Worm (Caenorhabditis elegans) whole organism, L1 larva: ENCODE measurements around the gene T24C2.5.

Experiments used
- C04F5.9 ChIP-seq: sonication (generic microtip); optimal IDR thresholded peaks from 2 replicates; lab custom pipeline; 2016; ENCODE audit warnings: missing genetic modification characterization, missing compliant biosample characterization
- C16A3.4 ChIP-seq: fragments of 150-350 bp; optimal IDR thresholded peaks from 2 replicates; lab custom pipeline; 2014; ENCODE audit warnings: missing biosample characterization, missing genetic modification characterization
- F16B12.6 ChIP-seq: fragments of 150-350 bp; optimal IDR thresholded peaks from 2 replicates; lab custom pipeline; 2014; ENCODE audit warnings: missing biosample characterization, missing genetic modification characterization
- Y116A8C.19 ChIP-seq: sonication (generic microtip); optimal IDR thresholded peaks from 2 replicates; lab custom pipeline; 2016; ENCODE audit warnings: missing compliant biosample characterization, missing genetic modification characterization, borderline replicate concordance
- ama-1 ChIP-seq: fragments of 150-350 bp; optimal IDR thresholded peaks from 2 replicates; lab custom pipeline; 2014
- ceh-8 ChIP-seq: fragments of 200-800 bp; sonication (Bioruptor generic); optimal IDR thresholded peaks from 2 replicates; lab custom pipeline; 2018; ENCODE audit warnings: mild to moderate bottlenecking, missing genetic modification characterization, moderate library complexity, missing compliant biosample characterization
- ceh-88 ChIP-seq: fragments of 200-800 bp; sonication (Bioruptor generic); IDR thresholded peaks from 2 replicates; pipeline ENCODE4 v1.3.6; 2022; ENCODE audit warnings: missing genetic modification characterization, missing compliant biosample characterization
- ceh-90 ChIP-seq: sonication (generic microtip); optimal IDR thresholded peaks from 2 replicates; lab custom pipeline; 2016; ENCODE audit warnings: missing genetic modification characterization, missing compliant biosample characterization
- dpl-1 ChIP-seq, 3 experiments: fragments of 150-350 bp in 2 of 3; sonication (generic microtip) in 1 of 3; optimal IDR thresholded peaks; 2 replicates each; lab custom pipeline; 2014 to 2017; ENCODE audit warnings: missing biosample characterization in 3 of 3, missing genetic modification characterization in 3 of 3, missing genetic modification reagents in 3 of 3
- efl-1 ChIP-seq, 4 experiments: fragments of 150-350 bp; optimal IDR thresholded peaks in 3 of 4; peaks in 1 of 4; 1 replicate in 1 of 4; 2 replicates in 3 of 4; lab custom pipeline; 2014; ENCODE audit warnings: missing biosample characterization in 2 of 4, missing genetic modification characterization in 2 of 4, missing genetic modification reagents in 2 of 4
- elt-2 ChIP-seq: sonication (generic microtip); optimal IDR thresholded peaks from 2 replicates; lab custom pipeline; 2016; ENCODE audit warnings: missing genetic modification characterization, mild to moderate bottlenecking, inconsistent platforms, missing compliant biosample characterization, missing genetic modification reagents
- elt-3 ChIP-seq, 6 experiments: fragments of 150-350 bp in 1 of 6; sonication (generic microtip); optimal IDR thresholded peaks; 2 replicates each; lab custom pipeline; 2017 to 2018; ENCODE audit warnings: missing biosample characterization in 6 of 6, missing genetic modification characterization in 6 of 6, inconsistent platforms in 1 of 6
- ets-5 ChIP-seq: fragments of 200-800 bp; sonication (Bioruptor generic); IDR thresholded peaks from 2 replicates; pipeline ENCODE4 v1.3.6; 2022; ENCODE audit warnings: missing genetic modification characterization, missing compliant biosample characterization
- fkh-8 ChIP-seq: sonication (generic microtip); optimal IDR thresholded peaks from 2 replicates; lab custom pipeline; 2016; ENCODE audit warnings: mild to moderate bottlenecking, missing genetic modification characterization, missing compliant biosample characterization
- hlh-17 ChIP-seq: fragments of 200-800 bp; sonication (Bioruptor generic); optimal IDR thresholded peaks from 2 replicates; lab custom pipeline; 2018; ENCODE audit warnings: missing genetic modification characterization, mild to moderate bottlenecking, missing compliant biosample characterization, moderate library complexity, borderline replicate concordance
- irx-1 ChIP-seq: sonication (generic microtip); optimal IDR thresholded peaks from 2 replicates; lab custom pipeline; 2016; ENCODE audit warnings: missing genetic modification characterization, missing compliant biosample characterization
- lin-13 ChIP-seq: fragments of 150-350 bp; optimal IDR thresholded peaks from 2 replicates; lab custom pipeline; 2014; ENCODE audit warnings: missing biosample characterization, missing genetic modification reagents, missing genetic modification characterization
- lin-14 ChIP-seq: fragments of 200-800 bp; sonication (Bioruptor generic); optimal IDR thresholded peaks from 2 replicates; lab custom pipeline; 2018; ENCODE audit warnings: mild to moderate bottlenecking, missing genetic modification characterization, moderate library complexity, missing compliant biosample characterization
- lin-15B ChIP-seq: fragments of 150-350 bp; sonication (generic microtip); optimal IDR thresholded peaks from 3 replicates; lab custom pipeline; 2014; ENCODE audit warnings: missing biosample characterization, missing genetic modification characterization
- lin-35 ChIP-seq, 2 experiments: fragments of 150-350 bp; optimal IDR thresholded peaks; 2 replicates each; lab custom pipeline; 2014; ENCODE audit warnings: missing biosample characterization in 2 of 2, missing genetic modification characterization in 2 of 2, missing genetic modification reagents in 2 of 2
- lin-39 ChIP-seq: fragments of 150-350 bp; optimal IDR thresholded peaks from 2 replicates; lab custom pipeline; 2014; ENCODE audit warnings: missing biosample characterization, missing genetic modification reagents, missing genetic modification characterization
- lir-3 ChIP-seq: sonication (generic microtip); optimal IDR thresholded peaks from 2 replicates; lab custom pipeline; 2016; ENCODE audit warnings: mild to moderate bottlenecking, missing genetic modification characterization, moderate library complexity, missing compliant biosample characterization; ENCODE audit not compliant: poor library complexity
- lsy-2 ChIP-seq, 2 experiments: fragments of 150-350 bp; optimal IDR thresholded peaks; 2 replicates each; lab custom pipeline; 2014; ENCODE audit warnings: missing biosample characterization in 2 of 2, missing genetic modification characterization in 2 of 2
- mab-9 ChIP-seq: fragments of 200-800 bp; sonication (Bioruptor generic); IDR thresholded peaks from 2 replicates; pipeline ENCODE4 v1.3.6; 2022; ENCODE audit warnings: missing genetic modification reagents, missing genetic modification characterization, missing compliant biosample characterization
- mep-1 ChIP-seq: fragments of 150-350 bp; optimal IDR thresholded peaks from 2 replicates; lab custom pipeline; 2014; ENCODE audit warnings: missing biosample characterization, missing genetic modification characterization
- nhr-12 ChIP-seq: sonication (generic microtip); optimal IDR thresholded peaks from 2 replicates; lab custom pipeline; 2017; ENCODE audit warnings: missing biosample characterization, missing genetic modification characterization
- nhr-19 ChIP-seq: fragments of 200-800 bp; sonication (Bioruptor generic); conservative IDR thresholded peaks from 2 replicates; pipeline ENCODE4 v1.3.6; 2022; ENCODE audit warnings: missing genetic modification characterization, missing compliant biosample characterization
- nhr-20 ChIP-seq: sonication (generic microtip); optimal IDR thresholded peaks from 2 replicates; lab custom pipeline; 2016; ENCODE audit warnings: mild to moderate bottlenecking, missing genetic modification characterization, missing compliant biosample characterization
- nhr-237 ChIP-seq: fragments of 150-350 bp; optimal IDR thresholded peaks from 2 replicates; lab custom pipeline; 2014; ENCODE audit warnings: missing biosample characterization, missing genetic modification characterization
- nhr-28 ChIP-seq: fragments of 150-350 bp; optimal IDR thresholded peaks from 2 replicates; lab custom pipeline; 2014; ENCODE audit warnings: missing biosample characterization, missing genetic modification characterization
- nhr-47 ChIP-seq: sonication (generic microtip); optimal IDR thresholded peaks from 2 replicates; lab custom pipeline; 2016; ENCODE audit warnings: mild to moderate bottlenecking, missing genetic modification characterization, moderate library complexity, missing compliant biosample characterization
- nhr-71 ChIP-seq: sonication (generic microtip); optimal IDR thresholded peaks from 2 replicates; lab custom pipeline; 2016; ENCODE audit warnings: mild to moderate bottlenecking, missing genetic modification characterization, moderate library complexity, missing compliant biosample characterization
- nhr-77 ChIP-seq: fragments of 150-350 bp; optimal IDR thresholded peaks from 2 replicates; lab custom pipeline; 2014; ENCODE audit warnings: missing biosample characterization, missing genetic modification characterization
- nhr-84 ChIP-seq: sonication (generic microtip); optimal IDR thresholded peaks from 2 replicates; lab custom pipeline; 2017; ENCODE audit warnings: missing biosample characterization, missing genetic modification characterization
- nhr-85 ChIP-seq: sonication (generic microtip); peaks from one replicate; lab custom pipeline; 2016; ENCODE audit warnings: missing genetic modification characterization, inconsistent platforms, missing compliant biosample characterization
- nhr-90 ChIP-seq: sonication (generic microtip); optimal IDR thresholded peaks from 2 replicates; lab custom pipeline; 2016; ENCODE audit warnings: mild to moderate bottlenecking, missing genetic modification characterization, missing compliant biosample characterization; ENCODE audit not compliant: poor library complexity
- pqm-1 ChIP-seq: sonication (generic microtip); optimal IDR thresholded peaks from 3 replicates; lab custom pipeline; 2017; ENCODE audit warnings: missing biosample characterization, missing genetic modification characterization
- skn-1 ChIP-seq: fragments of 150-350 bp; optimal IDR thresholded peaks from 2 replicates; lab custom pipeline; 2014; ENCODE audit warnings: missing biosample characterization, missing genetic modification characterization
- snpc-4 ChIP-seq: fragments of 150-350 bp; optimal IDR thresholded peaks from 2 replicates; lab custom pipeline; 2014; ENCODE audit warnings: missing biosample characterization, missing genetic modification characterization
- snu-23 ChIP-seq: sonication (generic microtip); optimal IDR thresholded peaks from 2 replicates; lab custom pipeline; 2016; ENCODE audit warnings: missing genetic modification characterization, missing compliant biosample characterization
- sox-4 ChIP-seq: sonication (generic microtip); optimal IDR thresholded peaks from 2 replicates; lab custom pipeline; 2016; ENCODE audit warnings: missing genetic modification characterization, missing compliant biosample characterization
- swsn-7 ChIP-seq: sonication (generic microtip); optimal IDR thresholded peaks from 2 replicates; lab custom pipeline; 2016; ENCODE audit warnings: missing genetic modification characterization, missing compliant biosample characterization
- tbx-2 ChIP-seq: sonication (generic microtip); optimal IDR thresholded peaks from 2 replicates; lab custom pipeline; 2016; ENCODE audit warnings: missing genetic modification characterization, missing compliant biosample characterization
- unc-130 ChIP-seq: fragments of 150-350 bp; optimal IDR thresholded peaks from 2 replicates; lab custom pipeline; 2017; ENCODE audit warnings: missing biosample characterization, missing genetic modification characterization, inconsistent platforms
- unc-62 ChIP-seq: fragments of 150-350 bp; optimal IDR thresholded peaks from 2 replicates; lab custom pipeline; 2014; ENCODE audit warnings: missing biosample characterization, missing genetic modification reagents, missing genetic modification characterization
- unc-86 ChIP-seq: sonication (generic microtip); optimal IDR thresholded peaks from 2 replicates; lab custom pipeline; 2016; ENCODE audit warnings: missing genetic modification characterization, missing compliant biosample characterization
- vab-15 ChIP-seq: sonication (generic microtip); optimal IDR thresholded peaks from 2 replicates; lab custom pipeline; 2017; ENCODE audit warnings: missing genotype, mild to moderate bottlenecking, missing genetic modification characterization, missing compliant biosample characterization
- xbp-1 ChIP-seq: sonication (generic microtip); optimal IDR thresholded peaks from 2 replicates; lab custom pipeline; 2016; ENCODE audit warnings: missing genetic modification characterization, missing compliant biosample characterization
- zag-1 ChIP-seq: fragments of 150-350 bp; optimal IDR thresholded peaks from 2 replicates; lab custom pipeline; 2014; ENCODE audit warnings: missing biosample characterization, missing genetic modification characterization
- ztf-11 ChIP-seq, 2 experiments: sonication (generic microtip); optimal IDR thresholded peaks; 2 replicates each; lab custom pipeline; 2016 to 2017; ENCODE audit warnings: missing genetic modification characterization in 2 of 2, missing biosample characterization in 1 of 2, missing compliant biosample characterization in 1 of 2

Gene T24C2.5

DNA sequence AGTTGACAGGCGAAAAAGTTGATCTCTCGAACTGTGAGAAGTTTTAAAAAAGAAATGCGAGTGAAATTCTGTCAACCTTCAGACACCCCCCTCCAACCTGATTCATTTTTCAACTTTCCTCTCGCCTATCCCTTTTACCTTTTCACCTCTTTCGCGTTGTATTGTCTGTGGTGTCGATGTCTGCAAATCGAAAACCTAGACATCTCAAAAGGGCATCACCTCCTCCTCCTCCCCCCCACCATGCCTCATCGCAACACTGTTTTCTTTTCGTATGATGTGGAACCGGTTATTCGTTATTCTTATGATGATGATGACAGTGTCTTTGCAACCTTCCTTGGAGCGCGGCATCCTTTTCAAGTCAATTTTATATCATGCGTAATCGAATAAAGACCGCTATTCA is 26.2 kb upstream of the T24C2.5 start (continued):
- TF ChIP-seq unc-62 (GFP tag; lab: Kevin White, UChicago) (no peak), tbx-2 (peak; percentile 2), lir-3 (tag; lab: Kevin White, UChicago) (no peak), xbp-1 (tag; lab: Kevin White, UChicago) (peak; percentile 1)

DNA sequence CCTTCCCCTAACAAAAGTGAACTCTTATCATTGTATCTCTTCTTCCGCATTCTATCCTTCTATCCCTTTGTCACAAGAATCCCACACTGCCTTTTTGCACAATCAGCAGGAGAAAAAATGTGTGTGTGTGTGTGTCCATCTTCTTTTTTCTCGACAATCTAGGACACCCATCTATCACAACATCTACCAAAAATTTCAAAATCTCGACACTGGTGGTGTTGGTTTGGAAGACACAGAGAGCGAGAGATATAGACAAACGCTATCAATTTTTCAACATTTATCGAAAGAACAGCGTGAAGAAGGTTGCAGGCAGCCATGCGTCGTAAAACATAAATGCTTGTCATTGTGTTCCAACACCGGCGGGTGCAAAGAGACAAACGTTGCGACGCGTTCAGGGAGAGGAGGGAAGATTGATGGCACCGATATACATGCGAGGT is 25.4 kb upstream of the T24C2.5 start:
- TF ChIP-seq lin-14 (peak; percentile 94), zag-1 (no peak), nhr-84 (tag; lab: Kevin White, UChicago) (no peak), nhr-90 (tag; lab: Kevin White, UChicago) (peak; percentile 35), nhr-71 (peak; percentile 85), irx-1 (tag; lab: Kevin White, UChicago) (peak; percentile 48), nhr-237 (tag; lab: Kevin White, UChicago) (no peak), vab-15 (tag; lab: Kevin White, UChicago) (no peak), lin-15B (tag; lab: Kevin White, UChicago) (no peak), hlh-17 (GFP tag; lab: Kevin White, UChicago) (no peak), nhr-28 (no peak), snu-23 (peak; percentile 65), ceh-8 (GFP tag; lab: Kevin White, UChicago) (no peak), efl-1 (optimal IDR thresholded peaks at IDR 0.05; lab: Kevin White, UChicago) (peak in 1 of 2 experiments; percentile 5), efl-1 (GFP tag; optimal IDR thresholded peaks at IDR 0.05 in 1 of 2; lab: Kevin White, UChicago) (peak in 1 of 2 experiments; percentile 36), pqm-1 (no peak), nhr-20 (tag; lab: Kevin White, UChicago) (peak; percentile 69), C16A3.4 (tag; lab: Kevin White, UChicago) (peak; percentile 19), lin-13 (GFP tag; lab: Kevin White, UChicago) (peak; percentile 15), ceh-88 (no peak), C04F5.9 (tag; lab: Kevin White, UChicago) (no peak), nhr-85 (tag; lab: Kevin White, UChicago) (peak; percentile 98), mep-1 (peak; percentile 85), mab-9 (GFP tag; lab: Robert Waterston, UW) (no peak), sox-4 (tag; lab: Kevin White, UChicago) (no peak), Y116A8C.19 (tag; lab: Kevin White, UChicago) (no peak), ets-5 (no peak), ama-1 (no peak), elt-3 (tag; optimal IDR thresholded peaks at IDR 0.05; lab: Kevin White, UChicago) (peak in 5 of 6 experiments; percentile 61 to 85 (median 73)), nhr-47 (tag; lab: Kevin White, UChicago) (peak; percentile 36), tbx-2 (peak; percentile 58), lin-39 (peak; percentile 77), unc-86 (tag; lab: Kevin White, UChicago) (no peak), fkh-8 (tag; lab: Kevin White, UChicago) (no peak), lir-3 (tag; lab: Kevin White, UChicago) (peak; percentile 1), nhr-19 (GFP tag; lab: Robert Waterston, UW) (peak; percentile 61), ceh-90 (no peak), unc-62 (GFP tag; lab: Kevin White, UChicago) (no peak), lsy-2 (tag; optimal IDR thresholded peaks at IDR 0.05; lab: Kevin White, UChicago) (peak; percentile 48 to 54), F16B12.6 (tag; lab: Kevin White, UChicago) (no peak), elt-2 (tag; lab: Kevin White, UChicago) (no peak), lin-35 (GFP tag; optimal IDR thresholded peaks at IDR 0.05; lab: Kevin White, UChicago) (peak in 1 of 2 experiments; percentile 36), nhr-77 (tag; lab: Kevin White, UChicago) (peak; percentile 13), ztf-11 (tag; optimal IDR thresholded peaks at IDR 0.05; lab: Kevin White, UChicago) (no peak), swsn-7 (tag; lab: Kevin White, UChicago) (peak; percentile 12), skn-1 (tag; lab: Kevin White, UChicago) (no peak), snpc-4 (no peak), dpl-1 (GFP tag; optimal IDR thresholded peaks at IDR 0.05; lab: Kevin White, UChicago) (peak in 1 of 3 experiments; percentile 8), unc-130 (tag; lab: Kevin White, UChicago) (peak; percentile 33), nhr-12 (tag; lab: Kevin White, UChicago) (no peak)
